Fruit fly (Drosophila melanogaster) whole organism: Measurements from ENCODE around the gene CG14301.

Experiments used
- Dll ChIP-seq: fragments of >200 bp; optimal IDR thresholded peaks from 2 replicates; lab custom pipeline; 2017
- pan ChIP-seq: fragments of >200 bp; optimal IDR thresholded peaks from 2 replicates; lab custom pipeline; 2017
- psq ChIP-seq: fragments of >200 bp; optimal IDR thresholded peaks from 2 replicates; lab custom pipeline; 2017

DNA sequence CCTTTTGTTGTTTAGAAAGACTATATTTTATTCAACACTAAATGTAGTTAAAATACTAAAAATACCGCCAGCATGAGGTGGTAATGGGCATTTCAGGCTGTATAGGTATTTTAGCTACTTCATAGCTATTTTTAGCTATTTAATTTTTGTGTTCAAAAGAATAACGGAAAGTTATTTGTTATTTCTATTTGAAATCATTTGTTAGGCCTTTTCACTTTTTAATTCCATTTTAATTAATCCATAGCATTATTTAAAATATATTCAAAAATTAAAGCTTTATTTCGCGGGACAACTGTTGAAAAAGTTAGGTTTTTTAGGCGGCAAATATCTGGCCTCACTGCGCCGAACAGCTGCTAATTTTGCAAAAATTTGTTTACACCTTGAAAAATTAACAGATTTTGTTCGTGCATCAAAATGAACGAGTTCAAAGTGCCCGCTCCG lies 36.3 kb upstream of the CG14301 start, which contains the start of the genes dind and CG7706:
- no peak for TF ChIP-seq psq
- no peak for TF ChIP-seq Dll (lab: Kevin White, UChicago)
- TF ChIP-seq pan (lab: Kevin White, UChicago) = no peak
